Fruit fly (Drosophila melanogaster) whole organism, embryonic: Measurements from ENCODE around the gene PCID2.
A peak's percentile ranks its signal among the peaks of the same experiment; 100 is the strongest.

Source experiments
- ATbp ChIP-seq: fragments of 200-800 bp; sonication (Bioruptor generic); optimal IDR thresholded peaks from 2 replicates; lab custom pipeline; 2017; ENCODE audit warnings: missing biosample characterization, mild to moderate bottlenecking, missing genetic modification characterization, missing genetic modification reagents
- Asciz ChIP-seq: fragments of 200-800 bp; sonication (Bioruptor generic); optimal IDR thresholded peaks from 2 replicates; lab custom pipeline; 2017; ENCODE audit warnings: missing biosample characterization, mild to moderate bottlenecking, missing genetic modification characterization, missing genetic modification reagents
- B-H2 ChIP-seq: fragments of 200-800 bp; sonication (Bioruptor generic); optimal IDR thresholded peaks from 2 replicates; lab custom pipeline; 2018; ENCODE audit warnings: missing biosample characterization, mild to moderate bottlenecking, missing genetic modification characterization
- CG11085 ChIP-seq: fragments of 200-800 bp; sonication (Bioruptor generic); IDR thresholded peaks from 2 replicates; pipeline ENCODE4 v1.3.6; 2022; ENCODE audit warnings: missing biosample characterization, missing genetic modification characterization
- CG12071 ChIP-seq: fragments of 200-800 bp; sonication (Bioruptor generic); optimal IDR thresholded peaks from 3 replicates; lab custom pipeline; 2018; ENCODE audit warnings: missing biosample characterization, mild to moderate bottlenecking, missing genetic modification characterization
- CG13296 ChIP-seq: fragments of 200-800 bp; sonication (Bioruptor generic); optimal IDR thresholded peaks from 3 replicates; lab custom pipeline; 2018; ENCODE audit warnings: missing biosample characterization, mild to moderate bottlenecking, missing genetic modification characterization
- CG15514 ChIP-seq: fragments of 200-800 bp; sonication (Bioruptor generic); optimal IDR thresholded peaks from 3 replicates; lab custom pipeline; 2017; ENCODE audit warnings: missing biosample characterization, missing genetic modification characterization, mild to moderate bottlenecking, moderate library complexity, missing genetic modification reagents
- CG1602 ChIP-seq: fragments of 200-800 bp; sonication (Bioruptor generic); optimal IDR thresholded peaks from 3 replicates; lab custom pipeline; 2016; ENCODE audit warnings: missing biosample characterization, missing genetic modification characterization
- CG16779 ChIP-seq: fragments of 200-800 bp; sonication (Bioruptor generic); IDR thresholded peaks from 2 replicates; pipeline ENCODE4 v1.3.6; 2022; ENCODE audit warnings: missing biosample characterization, missing genetic modification characterization
- CG16863 ChIP-seq: fragments of 200-800 bp; sonication (Bioruptor generic); optimal IDR thresholded peaks from 3 replicates; lab custom pipeline; 2016; ENCODE audit warnings: missing biosample characterization, missing genetic modification characterization
- CG17829 ChIP-seq: fragments of 200-800 bp; optimal IDR thresholded peaks from 2 replicates; lab custom pipeline; 2019; ENCODE audit warnings: missing biosample characterization, mild to moderate bottlenecking, missing genetic modification characterization, moderate library complexity
- CG17912 ChIP-seq: fragments of 200-800 bp; sonication (Bioruptor generic); optimal IDR thresholded peaks from 2 replicates; lab custom pipeline; 2018; ENCODE audit warnings: missing biosample characterization, mild to moderate bottlenecking, missing genetic modification characterization
- CG30431 ChIP-seq: fragments of 200-800 bp; sonication (Bioruptor generic); optimal IDR thresholded peaks from 2 replicates; lab custom pipeline; 2017; ENCODE audit warnings: missing biosample characterization, missing genetic modification characterization
- CG3281 ChIP-seq: fragments of 200-800 bp; sonication (Bioruptor generic); optimal IDR thresholded peaks from 3 replicates; lab custom pipeline; 2017; ENCODE audit warnings: missing biosample characterization, mild to moderate bottlenecking, missing genetic modification characterization
- CG5180 ChIP-seq: fragments of 200-800 bp; sonication (Bioruptor generic); optimal IDR thresholded peaks from 3 replicates; lab custom pipeline; 2017; ENCODE audit warnings: missing biosample characterization, missing genetic modification characterization, mild to moderate bottlenecking, moderate library complexity, missing genetic modification reagents
- CG7372 ChIP-seq: fragments of 200-800 bp; sonication (Bioruptor generic); IDR thresholded peaks from 2 replicates; pipeline ENCODE4 v1.3.6; 2022; ENCODE audit warnings: missing biosample characterization, missing genetic modification characterization
- CG7928 ChIP-seq: fragments of 200-800 bp; sonication (Bioruptor generic); optimal IDR thresholded peaks from 2 replicates; lab custom pipeline; 2017; ENCODE audit warnings: missing biosample characterization, mild to moderate bottlenecking, missing genetic modification characterization
- CG7987 ChIP-seq: fragments of 200-800 bp; sonication (Bioruptor generic); optimal IDR thresholded peaks from 2 replicates; lab custom pipeline; 2018; ENCODE audit warnings: missing biosample characterization, mild to moderate bottlenecking, missing genetic modification characterization, moderate library complexity
- CG9876 ChIP-seq: fragments of 200-800 bp; sonication (Bioruptor generic); optimal IDR thresholded peaks from 2 replicates; lab custom pipeline; 2016; ENCODE audit warnings: missing biosample characterization, missing genetic modification characterization
- D19A ChIP-seq: fragments of 200-800 bp; optimal IDR thresholded peaks from 3 replicates; lab custom pipeline; 2019; ENCODE audit warnings: missing biosample characterization, mild to moderate bottlenecking, missing genetic modification characterization, moderate library complexity
- D19B ChIP-seq: fragments of 200-800 bp; sonication (Bioruptor generic); optimal IDR thresholded peaks from 2 replicates; lab custom pipeline; 2017; ENCODE audit warnings: missing biosample characterization, mild to moderate bottlenecking, missing genetic modification characterization
- Dad ChIP-seq: fragments of 200-800 bp; sonication (Bioruptor generic); optimal IDR thresholded peaks from 3 replicates; lab custom pipeline; 2016; ENCODE audit warnings: missing biosample characterization, missing genetic modification characterization
- Dbx ChIP-seq: fragments of 200-800 bp; sonication (Bioruptor generic); IDR thresholded peaks from 3 replicates; pipeline ENCODE4 v1.3.6; 2022; ENCODE audit warnings: missing biosample characterization, missing genetic modification characterization
- Doc3 ChIP-seq: fragments of 200-800 bp; sonication (Bioruptor generic); IDR thresholded peaks from 3 replicates; pipeline ENCODE4 v1.3.6; 2022; ENCODE audit warnings: missing biosample characterization, missing genetic modification characterization; ENCODE audit not compliant: partially characterized antibody
- Dref ChIP-seq: fragments of 200-800 bp; sonication (Bioruptor generic); IDR thresholded peaks from 2 replicates; pipeline ENCODE4 v1.3.6; 2022; ENCODE audit warnings: missing biosample characterization, missing genetic modification characterization
- Drgx ChIP-seq: fragments of 200-800 bp; sonication (Bioruptor generic); IDR thresholded peaks from 2 replicates; pipeline ENCODE4 v1.3.6; 2022; ENCODE audit warnings: missing biosample characterization, missing genetic modification characterization
- H15 ChIP-seq: fragments of 200-800 bp; sonication (Bioruptor generic); IDR thresholded peaks from 3 replicates; pipeline ENCODE4 v1.3.6; 2022; ENCODE audit warnings: missing biosample characterization, missing genetic modification characterization
- HLH54F ChIP-seq: fragments of 200-800 bp; sonication (Bioruptor generic); optimal IDR thresholded peaks from 3 replicates; lab custom pipeline; 2016; ENCODE audit warnings: missing biosample characterization, missing genetic modification characterization
- HLHmδ ChIP-seq: fragments of 200-800 bp; sonication (Bioruptor generic); optimal IDR thresholded peaks from 2 replicates; lab custom pipeline; 2018; ENCODE audit warnings: missing biosample characterization, mild to moderate bottlenecking, missing genetic modification characterization, moderate library complexity
- Hr51 ChIP-seq, 2 experiments: fragments of 200-800 bp; sonication (Bioruptor generic); optimal IDR thresholded peaks; 2 replicates in 1 of 2; 3 replicates in 1 of 2; lab custom pipeline; 2016 to 2018; ENCODE audit warnings: missing biosample characterization in 2 of 2, missing genetic modification characterization in 2 of 2, mild to moderate bottlenecking in 1 of 2, moderate library complexity in 1 of 2
- Med ChIP-seq: fragments of 200-800 bp; sonication (Bioruptor generic); peaks from one replicate; lab custom pipeline; 2016; ENCODE audit warnings: missing biosample characterization, missing genetic modification characterization, mild to moderate bottlenecking, inconsistent platforms, moderate library complexity
- Mrtf ChIP-seq: fragments of 200-800 bp; sonication (Bioruptor generic); IDR thresholded peaks from 3 replicates; pipeline ENCODE4 v1.3.6; 2022; ENCODE audit warnings: missing biosample characterization, missing genetic modification characterization
- Rfx ChIP-seq: fragments of 200-800 bp; sonication (Bioruptor generic); IDR thresholded peaks from 2 replicates; pipeline ENCODE4 v1.3.6; 2022; ENCODE audit warnings: missing biosample characterization, missing genetic modification characterization
- Rx ChIP-seq: fragments of 200-800 bp; sonication (Bioruptor generic); IDR thresholded peaks from 2 replicates; pipeline ENCODE4 v1.3.6; 2022; ENCODE audit warnings: missing biosample characterization, missing genetic modification characterization
- crp ChIP-seq, 2 experiments: fragments of 200-800 bp; sonication (Bioruptor generic); optimal IDR thresholded peaks; 2 replicates in 1 of 2; 3 replicates in 1 of 2; lab custom pipeline; 2017; ENCODE audit warnings: missing biosample characterization in 2 of 2, missing genetic modification characterization in 2 of 2, mild to moderate bottlenecking in 1 of 2, moderate library complexity in 1 of 2
- fd102C ChIP-seq: fragments of 200-800 bp; sonication (Bioruptor generic); optimal IDR thresholded peaks from 2 replicates; lab custom pipeline; 2018; ENCODE audit warnings: missing biosample characterization, mild to moderate bottlenecking, missing genetic modification characterization, moderate library complexity
- fru ChIP-seq: fragments of >200 bp; optimal IDR thresholded peaks from 2 replicates; lab custom pipeline; 2017
- grn ChIP-seq: fragments of 200-800 bp; sonication (Bioruptor generic); optimal IDR thresholded peaks from 3 replicates; lab custom pipeline; 2017; ENCODE audit warnings: missing biosample characterization, missing genetic modification characterization
- ham ChIP-seq: fragments of 200-800 bp; sonication (Bioruptor generic); IDR thresholded peaks from 2 replicates; pipeline ENCODE4 v1.3.6; 2022; ENCODE audit warnings: missing biosample characterization, missing genetic modification characterization
- jumu ChIP-seq: fragments of 200-800 bp; sonication (Bioruptor generic); optimal IDR thresholded peaks from 3 replicates; lab custom pipeline; 2016; ENCODE audit warnings: missing biosample characterization, missing genetic modification characterization
- luna ChIP-seq: fragments of 200-800 bp; sonication (Bioruptor generic); optimal IDR thresholded peaks from 2 replicates; lab custom pipeline; 2016; ENCODE audit warnings: missing biosample characterization, missing genetic modification characterization
- mld ChIP-seq: fragments of 200-800 bp; sonication (Bioruptor generic); IDR thresholded peaks from 3 replicates; pipeline ENCODE4 v1.3.6; 2022; ENCODE audit warnings: missing biosample characterization, missing genetic modification characterization; ENCODE audit not compliant: partially characterized antibody
- pan ChIP-seq, 4 experiments: fragments of >200 bp in 3 of 4; fragments of 200-800 bp in 1 of 4; sonication (Bioruptor generic) in 1 of 4; optimal IDR thresholded peaks in 3 of 4; IDR thresholded peaks in 1 of 4; 2 replicates each; pipeline versions ENCODE4 v1.3.6 to Lab custom; 2017 to 2022; ENCODE audit warnings: missing biosample characterization in 2 of 4, missing genetic modification characterization in 2 of 4, mixed read lengths in 1 of 4
- pnt ChIP-seq: fragments of 200-800 bp; sonication (Bioruptor generic); optimal IDR thresholded peaks from 3 replicates; lab custom pipeline; 2016; ENCODE audit warnings: missing biosample characterization, missing genetic modification characterization
- pros ChIP-seq: fragments of 200-800 bp; sonication (Bioruptor generic); optimal IDR thresholded peaks from 3 replicates; lab custom pipeline; 2019; ENCODE audit warnings: missing biosample characterization, mild to moderate bottlenecking, missing genetic modification characterization, moderate library complexity
- pzg ChIP-seq: fragments of 200-800 bp; sonication (Bioruptor generic); optimal IDR thresholded peaks from 3 replicates; lab custom pipeline; 2018; ENCODE audit warnings: missing biosample characterization, mild to moderate bottlenecking, missing genetic modification characterization, moderate library complexity
- repo ChIP-seq: fragments of 200-800 bp; sonication (Bioruptor generic); optimal IDR thresholded peaks from 2 replicates; lab custom pipeline; 2016; ENCODE audit warnings: missing biosample characterization, missing genetic modification characterization
- tap ChIP-seq: fragments of 200-800 bp; optimal IDR thresholded peaks from 3 replicates; lab custom pipeline; 2019; ENCODE audit warnings: missing biosample characterization, mild to moderate bottlenecking, missing genetic modification characterization, moderate library complexity
- tll ChIP-seq, 2 experiments: fragments of 200-800 bp in 1 of 2; fragments of >200 bp in 1 of 2; sonication (Bioruptor generic) in 1 of 2; optimal IDR thresholded peaks; 2 replicates each; lab custom pipeline; 2017 to 2019; ENCODE audit warnings: missing biosample characterization in 2 of 2, missing genetic modification characterization in 2 of 2, mild to moderate bottlenecking in 1 of 2, moderate library complexity in 1 of 2
- tup ChIP-seq: fragments of 200-800 bp; sonication (Bioruptor generic); optimal IDR thresholded peaks from 2 replicates; lab custom pipeline; 2016; ENCODE audit warnings: missing biosample characterization, mild to moderate bottlenecking, missing genetic modification characterization, moderate library complexity
- zen2 ChIP-seq: fragments of 200-800 bp; sonication (Bioruptor generic); IDR thresholded peaks from 3 replicates; pipeline ENCODE4 v1.3.6; 2022; ENCODE audit warnings: missing biosample characterization, missing genetic modification characterization; ENCODE audit not compliant: partially characterized antibody

Gene PCID2

DNA sequence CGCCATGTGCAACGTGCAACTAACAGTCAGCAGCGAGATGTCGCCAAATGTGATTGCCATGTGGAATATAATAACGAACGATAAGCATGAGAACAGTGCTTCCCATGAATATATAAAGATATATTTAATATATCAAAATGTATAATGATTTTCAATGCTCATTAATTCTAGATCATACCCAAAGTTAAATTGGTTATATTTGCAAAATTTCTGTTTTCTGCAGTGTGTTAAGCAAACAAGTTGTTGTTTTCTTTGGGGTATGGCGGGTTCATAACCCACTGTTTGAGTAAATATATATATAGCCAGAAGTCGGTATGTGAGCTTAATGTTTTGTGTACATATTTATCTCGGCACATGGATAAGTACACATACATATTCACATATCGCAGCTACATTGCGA, 10.6 kb downstream of the PCID2 start:
- TF ChIP-seq Rx (GFP tag; lab: Robert Waterston, UW) (no peak), zen2 (GFP tag; lab: Robert Waterston, UW) (no peak), CG16863 (GFP tag; lab: Kevin White, UChicago) (no peak), fd102C (GFP tag; lab: Kevin White, UChicago) (no peak), mld (GFP tag; lab: Robert Waterston, UW) (no peak), CG30431 (GFP tag; lab: Kevin White, UChicago) (no peak), tll (GFP tag; optimal IDR thresholded peaks at IDR 0.05; lab: Kevin White, UChicago) (no peak), grn (GFP tag; lab: Kevin White, UChicago) (no peak), CG11085 (GFP tag; lab: Robert Waterston, UW) (no peak), pros (GFP tag; lab: Kevin White, UChicago) (no peak), pan (optimal IDR thresholded peaks at IDR 0.05; lab: Kevin White, UChicago) (no peak), pan (GFP tag; optimal IDR thresholded peaks at IDR 0.05 in 1 of 2, IDR thresholded peaks at IDR 0.05 in 1 of 2) (peak in 1 of 2 experiments; percentile 25), Dref (no peak), HLH54F (GFP tag; lab: Kevin White, UChicago) (no peak), pzg (no peak), luna (no peak), Doc3 (GFP tag; lab: Robert Waterston, UW) (no peak), repo (GFP tag; lab: Kevin White, UChicago) (no peak), Asciz (GFP tag; lab: Kevin White, UChicago) (peak; percentile 34), D19B (GFP tag; lab: Kevin White, UChicago) (no peak), Dbx (GFP tag; lab: Robert Waterston, UW) (no peak), CG1602 (GFP tag; lab: Kevin White, UChicago) (no peak), crp (GFP tag; optimal IDR thresholded peaks at IDR 0.05; lab: Kevin White, UChicago) (no peak), pnt (GFP tag; lab: Kevin White, UChicago) (no peak), jumu (no peak), CG9876 (GFP tag; lab: Kevin White, UChicago) (no peak), CG3281 (no peak), CG12071 (GFP tag; lab: Kevin White, UChicago) (peak; percentile 17), CG15514 (GFP tag; lab: Kevin White, UChicago) (peak; percentile 3), fru (no peak), CG16779 (GFP tag; lab: Robert Waterston, UW) (no peak), B-H2 (GFP tag; lab: Kevin White, UChicago) (no peak), Dad (GFP tag; lab: Kevin White, UChicago) (no peak), D19A (tag; lab: Kevin White, UChicago) (no peak), Drgx (GFP tag; lab: Robert Waterston, UW) (peak; percentile 72), Mrtf (GFP tag; lab: Robert Waterston, UW) (no peak), H15 (GFP tag; lab: Robert Waterston, UW) (no peak), CG17912 (GFP tag; lab: Kevin White, UChicago) (no peak), CG7987 (peak; percentile 16), CG13296 (GFP tag; lab: Kevin White, UChicago) (peak; percentile 43), tup (GFP tag; lab: Kevin White, UChicago) (no peak), Rfx (GFP tag; lab: Robert Waterston, UW) (no peak), CG5180 (peak; percentile 31), Med (GFP tag; lab: Kevin White, UChicago) (peak; percentile 63), CG17829 (no peak), Hr51 (GFP tag; optimal IDR thresholded peaks at IDR 0.05; lab: Kevin White, UChicago) (no peak), CG7928 (GFP tag; lab: Kevin White, UChicago) (no peak), tap (tag; lab: Kevin White, UChicago) (peak; percentile 38), ham (no peak), HLHmδ (GFP tag; lab: Kevin White, UChicago) (no peak), CG7372 (no peak), ATbp (GFP tag; lab: Kevin White, UChicago) (peak; percentile 30)
